Fruit fly (Drosophila melanogaster) whole organism, embryonic: ENCODE data around the gene CG10947.

Source experiments
- Atf3 ChIP-seq: fragments of 200-800 bp; sonication (Bioruptor generic); optimal IDR thresholded peaks from 3 replicates; lab custom pipeline; 2016; ENCODE audit warnings: missing biosample characterization, missing genetic modification characterization
- Bteb2 ChIP-seq: fragments of 200-800 bp; sonication (Bioruptor generic); optimal IDR thresholded peaks from 2 replicates; lab custom pipeline; 2016; ENCODE audit warnings: missing biosample characterization, missing genetic modification characterization
- CG10267 ChIP-seq: fragments of 200-800 bp; sonication (Bioruptor generic); optimal IDR thresholded peaks from 2 replicates; lab custom pipeline; 2018; ENCODE audit warnings: missing biosample characterization, mild to moderate bottlenecking, missing genetic modification characterization, moderate library complexity
- CG10543 ChIP-seq: fragments of 200-800 bp; sonication (Bioruptor generic); optimal IDR thresholded peaks from 3 replicates; lab custom pipeline; 2017; ENCODE audit warnings: missing biosample characterization, mild to moderate bottlenecking, missing genetic modification characterization, moderate library complexity
- CG12155 ChIP-seq: fragments of 200-800 bp; sonication (Bioruptor generic); optimal IDR thresholded peaks from 3 replicates; lab custom pipeline; 2016; ENCODE audit warnings: missing biosample characterization, missing genetic modification characterization
- CG12299 ChIP-seq: fragments of 200-800 bp; sonication (Bioruptor generic); optimal IDR thresholded peaks from 2 replicates; lab custom pipeline; 2018; ENCODE audit warnings: missing biosample characterization, mild to moderate bottlenecking, missing genetic modification characterization
- CG15269 ChIP-seq: fragments of 200-800 bp; sonication (Bioruptor generic); optimal IDR thresholded peaks from 2 replicates; lab custom pipeline; 2018; ENCODE audit warnings: missing biosample characterization, mild to moderate bottlenecking, missing genetic modification characterization, moderate library complexity
- CG17359 ChIP-seq: fragments of 200-800 bp; sonication (Bioruptor generic); optimal IDR thresholded peaks from 3 replicates; lab custom pipeline; 2018; ENCODE audit warnings: missing biosample characterization, mild to moderate bottlenecking, missing genetic modification characterization, moderate library complexity
- CG17385 ChIP-seq: fragments of 200-800 bp; sonication (Bioruptor generic); optimal IDR thresholded peaks from 3 replicates; lab custom pipeline; 2018; ENCODE audit warnings: missing biosample characterization, mild to moderate bottlenecking, missing genetic modification characterization
- CG2199 ChIP-seq: fragments of 200-800 bp; sonication (Bioruptor generic); IDR thresholded peaks from 3 replicates; pipeline ENCODE4 v1.3.6; 2022; ENCODE audit warnings: missing biosample characterization, missing genetic modification characterization
- CG2875 ChIP-seq: fragments of 200-800 bp; sonication (Bioruptor generic); optimal IDR thresholded peaks from 2 replicates; lab custom pipeline; 2017; ENCODE audit warnings: missing biosample characterization, mild to moderate bottlenecking, missing genetic modification characterization, missing genetic modification reagents
- CG3065 ChIP-seq: fragments of 200-800 bp; sonication (Bioruptor generic); optimal IDR thresholded peaks from 2 replicates; lab custom pipeline; 2016; ENCODE audit warnings: missing biosample characterization, missing genetic modification characterization
- CG3163 ChIP-seq: fragments of 200-800 bp; sonication (Bioruptor generic); optimal IDR thresholded peaks from 3 replicates; lab custom pipeline; 2016; ENCODE audit warnings: missing biosample characterization, missing genetic modification characterization
- CG4730 ChIP-seq: fragments of 200-800 bp; sonication (Bioruptor generic); IDR thresholded peaks from 2 replicates; pipeline ENCODE4 v1.3.6; 2022; ENCODE audit warnings: missing biosample characterization, missing genetic modification characterization
- CG7745 ChIP-seq: fragments of 200-800 bp; sonication (Bioruptor generic); optimal IDR thresholded peaks from 2 replicates; lab custom pipeline; 2018; ENCODE audit warnings: missing biosample characterization, mild to moderate bottlenecking, missing genetic modification characterization, moderate library complexity
- CG7839 ChIP-seq: fragments of 200-800 bp; sonication (Bioruptor generic); optimal IDR thresholded peaks from 3 replicates; lab custom pipeline; 2018; ENCODE audit warnings: missing biosample characterization, mild to moderate bottlenecking, missing genetic modification characterization, moderate library complexity
- CG7987 ChIP-seq: fragments of 200-800 bp; sonication (Bioruptor generic); optimal IDR thresholded peaks from 2 replicates; lab custom pipeline; 2018; ENCODE audit warnings: missing biosample characterization, mild to moderate bottlenecking, missing genetic modification characterization, moderate library complexity
- CG8924 ChIP-seq: fragments of 200-800 bp; optimal IDR thresholded peaks from 3 replicates; lab custom pipeline; 2019; ENCODE audit warnings: missing biosample characterization, mild to moderate bottlenecking, missing genetic modification characterization, moderate library complexity
- CG9876 ChIP-seq: fragments of 200-800 bp; sonication (Bioruptor generic); optimal IDR thresholded peaks from 2 replicates; lab custom pipeline; 2016; ENCODE audit warnings: missing biosample characterization, missing genetic modification characterization
- Camta ChIP-seq: fragments of 200-800 bp; sonication (Bioruptor generic); optimal IDR thresholded peaks from 2 replicates; lab custom pipeline; 2016; ENCODE audit warnings: missing biosample characterization, missing genetic modification characterization
- Dek ChIP-seq: fragments of 200-800 bp; sonication (Bioruptor generic); optimal IDR thresholded peaks from 3 replicates; lab custom pipeline; 2019; ENCODE audit warnings: missing biosample characterization, mild to moderate bottlenecking, missing genetic modification characterization, moderate library complexity
- HLH3B ChIP-seq: fragments of 200-800 bp; sonication (Bioruptor generic); IDR thresholded peaks from 2 replicates; pipeline ENCODE4 v1.3.6; 2022; ENCODE audit warnings: missing biosample characterization, missing genetic modification characterization
- HLH54F ChIP-seq: fragments of 200-800 bp; sonication (Bioruptor generic); optimal IDR thresholded peaks from 3 replicates; lab custom pipeline; 2016; ENCODE audit warnings: missing biosample characterization, missing genetic modification characterization
- Hr3 ChIP-seq: fragments of 200-800 bp; sonication (Bioruptor generic); optimal IDR thresholded peaks from 3 replicates; lab custom pipeline; 2016; ENCODE audit warnings: missing biosample characterization, missing genetic modification characterization
- Hr39 ChIP-seq: fragments of >200 bp; optimal IDR thresholded peaks from 2 replicates; lab custom pipeline; 2017
- Hr51 ChIP-seq, 2 experiments: fragments of 200-800 bp; sonication (Bioruptor generic); optimal IDR thresholded peaks; 2 replicates in 1 of 2; 3 replicates in 1 of 2; lab custom pipeline; 2016 to 2018; ENCODE audit warnings: missing biosample characterization in 2 of 2, missing genetic modification characterization in 2 of 2, mild to moderate bottlenecking in 1 of 2, moderate library complexity in 1 of 2
- Med ChIP-seq: fragments of 200-800 bp; sonication (Bioruptor generic); peaks from one replicate; lab custom pipeline; 2016; ENCODE audit warnings: missing biosample characterization, missing genetic modification characterization, mild to moderate bottlenecking, inconsistent platforms, moderate library complexity
- Neu2 ChIP-seq: fragments of 200-800 bp; sonication (Bioruptor generic); optimal IDR thresholded peaks from 3 replicates; lab custom pipeline; 2016; ENCODE audit warnings: missing biosample characterization, missing genetic modification characterization, borderline replicate concordance
- Oaz ChIP-seq: fragments of 200-800 bp; sonication (Bioruptor generic); IDR thresholded peaks from 2 replicates; pipeline ENCODE4 v1.3.6; 2022; ENCODE audit warnings: missing biosample characterization, missing genetic modification characterization
- Stat92E ChIP-seq, 3 experiments: fragments of >200 bp in 2 of 3; fragments of 200-800 bp in 1 of 3; sonication (Bioruptor generic) in 1 of 3; optimal IDR thresholded peaks; 2 replicates each; lab custom pipeline; 2017 to 2019; ENCODE audit warnings: missing biosample characterization in 3 of 3, missing genetic modification characterization in 3 of 3, mild to moderate bottlenecking in 1 of 3, moderate library complexity in 1 of 3
- abd-A ChIP-seq: fragments of 200-800 bp; sonication (Bioruptor generic); optimal IDR thresholded peaks from 3 replicates; lab custom pipeline; 2019; ENCODE audit warnings: missing biosample characterization, mild to moderate bottlenecking, missing genetic modification characterization, moderate library complexity
- al ChIP-seq: fragments of 200-800 bp; sonication (Bioruptor generic); IDR thresholded peaks from 2 replicates; pipeline ENCODE4 v1.3.6; 2022; ENCODE audit warnings: missing biosample characterization, missing genetic modification characterization
- ci ChIP-seq: fragments of 200-800 bp; sonication (Bioruptor generic); IDR thresholded peaks from 3 replicates; pipeline ENCODE4 v1.3.6; 2022; ENCODE audit warnings: missing biosample characterization, missing genetic modification characterization
- dan ChIP-seq: fragments of 200-800 bp; sonication (Bioruptor generic); IDR thresholded peaks from 2 replicates; pipeline ENCODE4 v1.3.6; 2022; ENCODE audit warnings: missing biosample characterization, missing genetic modification characterization
- dati ChIP-seq: fragments of 200-800 bp; sonication (Bioruptor generic); IDR thresholded peaks from 2 replicates; pipeline ENCODE4 v1.3.6; 2022; ENCODE audit warnings: missing biosample characterization, missing genetic modification characterization
- ems ChIP-seq: fragments of 200-800 bp; sonication (Bioruptor generic); optimal IDR thresholded peaks from 3 replicates; lab custom pipeline; 2016; ENCODE audit warnings: missing biosample characterization, missing genetic modification characterization
- ftz-f1 ChIP-seq: fragments of 200-800 bp; sonication (Bioruptor generic); optimal IDR thresholded peaks from 2 replicates; lab custom pipeline; 2016; ENCODE audit warnings: missing biosample characterization, missing genetic modification characterization
- grau ChIP-seq: fragments of 200-800 bp; optimal IDR thresholded peaks from 3 replicates; lab custom pipeline; 2019; ENCODE audit warnings: missing biosample characterization, mild to moderate bottlenecking, missing genetic modification characterization, moderate library complexity
- grn ChIP-seq: fragments of 200-800 bp; sonication (Bioruptor generic); optimal IDR thresholded peaks from 3 replicates; lab custom pipeline; 2017; ENCODE audit warnings: missing biosample characterization, missing genetic modification characterization
- gro ChIP-seq: fragments of 200-800 bp; sonication (Bioruptor generic); optimal IDR thresholded peaks from 2 replicates; lab custom pipeline; 2016; ENCODE audit warnings: missing biosample characterization, missing genetic modification characterization
- hkb ChIP-seq, 2 experiments: fragments of 200-800 bp in 1 of 2; fragments of >200 bp in 1 of 2; sonication (Bioruptor generic) in 1 of 2; IDR thresholded peaks in 1 of 2; optimal IDR thresholded peaks in 1 of 2; 2 replicates each; pipeline versions ENCODE4 v1.3.6 to Lab custom; 2017 to 2022; ENCODE audit warnings: missing biosample characterization in 1 of 2, missing genetic modification characterization in 1 of 2
- kah ChIP-seq: fragments of 200-800 bp; sonication (Bioruptor generic); optimal IDR thresholded peaks from 2 replicates; lab custom pipeline; 2018; ENCODE audit warnings: missing biosample characterization, mild to moderate bottlenecking, missing genetic modification characterization
- ken ChIP-seq: fragments of 200-800 bp; sonication (Bioruptor generic); IDR thresholded peaks from 3 replicates; pipeline ENCODE4 v1.3.6; 2022; ENCODE audit warnings: missing biosample characterization, missing genetic modification characterization
- maf-S ChIP-seq: fragments of 200-800 bp; sonication (Bioruptor generic); optimal IDR thresholded peaks from 2 replicates; lab custom pipeline; 2016; ENCODE audit warnings: missing biosample characterization, missing genetic modification characterization
- nom ChIP-seq: fragments of 200-800 bp; sonication (Bioruptor generic); optimal IDR thresholded peaks from 2 replicates; lab custom pipeline; 2017; ENCODE audit warnings: missing biosample characterization, missing genetic modification characterization, mild to moderate bottlenecking, moderate library complexity, missing genetic modification reagents
- seq ChIP-seq: fragments of 200-800 bp; sonication (Bioruptor generic); IDR thresholded peaks from 2 replicates; pipeline ENCODE4 v1.3.6; 2022; ENCODE audit warnings: missing biosample characterization, missing genetic modification characterization
- sqz ChIP-seq: fragments of 200-800 bp; sonication (Bioruptor generic); optimal IDR thresholded peaks from 3 replicates; lab custom pipeline; 2018; ENCODE audit warnings: missing biosample characterization, mild to moderate bottlenecking, missing genetic modification characterization
- wdn ChIP-seq: fragments of 200-800 bp; sonication (Bioruptor generic); IDR thresholded peaks from 2 replicates; pipeline ENCODE4 v1.3.6; 2022; ENCODE audit warnings: missing biosample characterization, missing genetic modification characterization
- wor ChIP-seq: fragments of 200-800 bp; sonication (Bioruptor generic); IDR thresholded peaks from 2 replicates; pipeline ENCODE4 v1.3.6; 2022; ENCODE audit warnings: missing biosample characterization, missing genetic modification characterization
- z ChIP-seq: fragments of 200-800 bp; sonication (Bioruptor generic); IDR thresholded peaks from 3 replicates; pipeline ENCODE4 v1.3.6; 2022; ENCODE audit warnings: missing biosample characterization, missing genetic modification characterization

Gene CG10947

DNA sequence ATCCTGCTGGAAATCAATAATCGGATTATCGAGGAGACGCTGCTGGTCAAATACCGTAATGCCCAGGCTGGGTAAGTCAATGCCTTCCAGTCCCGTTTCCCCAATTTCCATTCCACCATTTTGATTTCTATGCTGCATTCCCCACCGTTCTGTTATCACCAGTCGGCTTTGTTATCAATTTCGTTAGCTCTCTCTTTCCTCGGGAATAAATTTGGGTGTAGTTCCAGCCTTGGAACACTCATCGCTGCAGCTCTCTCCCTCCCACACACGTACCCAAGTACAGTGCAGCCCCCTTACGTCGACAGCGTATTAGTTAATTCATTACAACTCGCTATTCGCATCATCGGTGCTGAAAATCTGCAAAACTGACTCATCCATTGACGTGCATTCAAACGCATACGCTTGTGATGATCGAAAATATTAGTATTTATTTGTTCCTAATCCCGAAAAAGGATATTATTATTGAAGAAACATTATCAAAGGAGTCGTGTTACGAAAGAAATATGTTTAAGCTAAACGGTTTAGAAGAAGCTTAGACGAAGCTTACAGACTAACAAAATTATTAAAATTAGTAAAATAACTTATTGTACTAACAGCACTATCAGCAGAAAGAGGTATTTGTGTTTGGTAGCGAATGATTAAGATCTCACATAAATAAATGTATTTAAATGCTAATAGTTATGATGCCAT lies 3.1 kb upstream of the CG10947 start (continued):
- TF ChIP-seq CG4730 (0 out of 2 replicates have a peak, but pooled peaks have one; percentile 26), grau (tag; lab: Kevin White, UChicago) (peak; percentile 95), dan (GFP tag; lab: Robert Waterston, UW) (no peak), Oaz (GFP tag; lab: Robert Waterston, UW) (no peak), Hr39 (lab: Kevin White, UChicago) (no peak), CG10267 (tag; lab: Kevin White, UChicago) (no peak), CG9876 (GFP tag; lab: Kevin White, UChicago) (no peak), Atf3 (GFP tag; lab: Kevin White, UChicago) (no peak), CG7987 (GFP tag; lab: Kevin White, UChicago) (no peak), sqz (GFP tag; lab: Kevin White, UChicago) (no peak), nom (GFP tag; lab: Kevin White, UChicago) (no peak), Neu2 (no peak), ems (GFP tag; lab: Kevin White, UChicago) (no peak), dati (GFP tag; lab: Robert Waterston, UW) (no peak), CG2199 (GFP tag; lab: Robert Waterston, UW) (0 out of 3 replicates have a peak, but pooled peaks have one; percentile 25), CG15269 (tag; lab: Kevin White, UChicago) (no peak), ci (peak; percentile 52; the same call in 1 of the 3 replicates), Stat92E (GFP tag; optimal IDR thresholded peaks at IDR 0.05; lab: Kevin White, UChicago) (no peak), kah (GFP tag; lab: Kevin White, UChicago) (no peak), wor (GFP tag; lab: Robert Waterston, UW) (no peak), grn (peak; percentile 32), Bteb2 (GFP tag; lab: Kevin White, UChicago) (no peak), CG7839 (tag; lab: Kevin White, UChicago) (no peak), abd-A (no peak), Med (GFP tag; lab: Kevin White, UChicago) (peak; percentile 82), CG7745 (tag; lab: Kevin White, UChicago) (no peak), HLH3B (GFP tag; lab: Robert Waterston, UW) (0 out of 2 replicates have a peak, but pooled peaks have one; percentile 8), wdn (GFP tag; lab: Robert Waterston, UW) (no peak), Dek (tag; lab: Kevin White, UChicago) (peak; percentile 32), z (GFP tag; lab: Robert Waterston, UW) (0 out of 3 replicates have a peak, but pooled peaks have one; percentile 12), maf-S (GFP tag; lab: Kevin White, UChicago) (no peak), ftz-f1 (GFP tag; lab: Kevin White, UChicago) (peak; percentile 84), hkb (optimal IDR thresholded peaks at IDR 0.05; lab: Kevin White, UChicago) (no peak), hkb (GFP tag; IDR thresholded peaks at IDR 0.05; lab: Robert Waterston, UW) (no peak; the same call in 1 of the 2 replicates), CG10543 (GFP tag; lab: Kevin White, UChicago) (peak; percentile 57), CG2875 (GFP tag; lab: Kevin White, UChicago) (no peak), CG3065 (GFP tag; lab: Kevin White, UChicago) (no peak), Hr51 (GFP tag; optimal IDR thresholded peaks at IDR 0.05; lab: Kevin White, UChicago) (no peak), seq (GFP tag; lab: Robert Waterston, UW) (no peak), CG8924 (tag; lab: Kevin White, UChicago) (no peak), CG17359 (tag; lab: Kevin White, UChicago) (peak; percentile 31), gro (no peak), al (GFP tag; lab: Robert Waterston, UW) (no peak), CG17385 (GFP tag; lab: Kevin White, UChicago) (peak; percentile 68), Camta (GFP tag; lab: Kevin White, UChicago) (no peak), ken (GFP tag; lab: Robert Waterston, UW) (no peak), CG3163 (GFP tag; lab: Kevin White, UChicago) (no peak), CG12299 (peak; percentile 9), HLH54F (GFP tag; lab: Kevin White, UChicago) (peak; percentile 16), Hr3 (GFP tag; lab: Kevin White, UChicago) (no peak), CG12155 (GFP tag; lab: Kevin White, UChicago) (peak; percentile 3)
